Fruit fly (Drosophila melanogaster): Measurements from ENCODE around the gene mat.

dm6 chr3L:904364-904763, 1.7 kb downstream of the mat start:
- TF ChIP-seq Clk (GFP tag; optimal IDR thresholded peaks at IDR 0.05) (no peak), CG33017 (tag; optimal IDR thresholded peaks at IDR 0.05) (no peak), Mnt (GFP tag; optimal IDR thresholded peaks at IDR 0.05) (no peak), CG7101 (tag; optimal IDR thresholded peaks at IDR 0.05) (no peak), cnc (optimal IDR thresholded peaks at IDR 0.05) (no peak), CG5204 (GFP tag; optimal IDR thresholded peaks at IDR 0.05) (no peak), bab1 (GFP tag; optimal IDR thresholded peaks at IDR 0.05) (no peak), tj (GFP tag; optimal IDR thresholded peaks at IDR 0.05) (no peak)
